Fruit fly (Drosophila melanogaster) whole organism, embryonic: Measurements from ENCODE around the gene eco.

Experiments
- Blimp-1 ChIP-seq: fragments of 200-800 bp; sonication (Bioruptor generic); optimal IDR thresholded peaks from 3 replicates; lab custom pipeline; 2018; ENCODE audit warnings: missing biosample characterization, missing genetic modification characterization, mild to moderate bottlenecking, moderate library complexity, missing genetic modification reagents
- CG10979 ChIP-seq: fragments of 200-800 bp; sonication (Bioruptor generic); optimal IDR thresholded peaks from 2 replicates; lab custom pipeline; 2018; ENCODE audit warnings: missing biosample characterization, mild to moderate bottlenecking, missing genetic modification characterization, moderate library complexity
- CG12299 ChIP-seq: fragments of 200-800 bp; sonication (Bioruptor generic); optimal IDR thresholded peaks from 2 replicates; lab custom pipeline; 2018; ENCODE audit warnings: missing biosample characterization, mild to moderate bottlenecking, missing genetic modification characterization
- CG1233 ChIP-seq: fragments of 200-800 bp; sonication (Bioruptor generic); optimal IDR thresholded peaks from 4 replicates; lab custom pipeline; 2018; ENCODE audit warnings: missing biosample characterization, mild to moderate bottlenecking, missing genetic modification characterization
- CG14441 ChIP-seq: fragments of 200-800 bp; sonication (Bioruptor generic); IDR thresholded peaks from 2 replicates; pipeline ENCODE4 v1.3.6; 2022; ENCODE audit warnings: missing biosample characterization, missing genetic modification characterization
- CG16779 ChIP-seq: fragments of 200-800 bp; sonication (Bioruptor generic); IDR thresholded peaks from 2 replicates; pipeline ENCODE4 v1.3.6; 2022; ENCODE audit warnings: missing biosample characterization, missing genetic modification characterization
- CG17186 ChIP-seq: fragments of 200-800 bp; sonication (Bioruptor generic); optimal IDR thresholded peaks from 3 replicates; lab custom pipeline; 2017; ENCODE audit warnings: missing biosample characterization, missing genetic modification reagents, missing genetic modification characterization
- CG17359 ChIP-seq: fragments of 200-800 bp; sonication (Bioruptor generic); optimal IDR thresholded peaks from 3 replicates; lab custom pipeline; 2018; ENCODE audit warnings: missing biosample characterization, mild to moderate bottlenecking, missing genetic modification characterization, moderate library complexity
- CG17361 ChIP-seq: fragments of 200-800 bp; sonication (Bioruptor generic); IDR thresholded peaks from 3 replicates; pipeline ENCODE4 v1.3.6; 2022; ENCODE audit warnings: missing biosample characterization, missing genetic modification characterization
- CG18476 ChIP-seq: fragments of 200-800 bp; sonication (Bioruptor generic); optimal IDR thresholded peaks from 2 replicates; lab custom pipeline; 2016; ENCODE audit warnings: missing biosample characterization, mild to moderate bottlenecking, missing genetic modification characterization
- CG2120 ChIP-seq: fragments of 200-800 bp; sonication (Bioruptor generic); optimal IDR thresholded peaks from 3 replicates; lab custom pipeline; 2016; ENCODE audit warnings: missing biosample characterization, missing genetic modification characterization
- CG2199 ChIP-seq: fragments of 200-800 bp; sonication (Bioruptor generic); IDR thresholded peaks from 3 replicates; pipeline ENCODE4 v1.3.6; 2022; ENCODE audit warnings: missing biosample characterization, missing genetic modification characterization
- CG2678 ChIP-seq: fragments of 200-800 bp; sonication (Bioruptor generic); optimal IDR thresholded peaks from 3 replicates; lab custom pipeline; 2019; ENCODE audit warnings: missing biosample characterization, mild to moderate bottlenecking, missing genetic modification characterization, moderate library complexity
- CG30403 ChIP-seq: fragments of 200-800 bp; sonication (Bioruptor generic); optimal IDR thresholded peaks from 3 replicates; lab custom pipeline; 2016; ENCODE audit warnings: missing biosample characterization, missing genetic modification characterization
- CG33557 ChIP-seq: fragments of 200-800 bp; sonication (Bioruptor generic); optimal IDR thresholded peaks from 2 replicates; lab custom pipeline; 2019; ENCODE audit warnings: missing biosample characterization, mild to moderate bottlenecking, missing genetic modification characterization, moderate library complexity
- CG4820 ChIP-seq: fragments of 200-800 bp; sonication (Bioruptor generic); optimal IDR thresholded peaks from 3 replicates; lab custom pipeline; 2016; ENCODE audit warnings: missing biosample characterization, missing genetic modification characterization
- CG5180 ChIP-seq: fragments of 200-800 bp; sonication (Bioruptor generic); optimal IDR thresholded peaks from 3 replicates; lab custom pipeline; 2017; ENCODE audit warnings: missing biosample characterization, missing genetic modification characterization, mild to moderate bottlenecking, moderate library complexity, missing genetic modification reagents
- CG6254 ChIP-seq: fragments of 200-800 bp; sonication (Bioruptor generic); optimal IDR thresholded peaks from 3 replicates; lab custom pipeline; 2017; ENCODE audit warnings: mild to moderate bottlenecking, missing biosample characterization, missing genetic modification reagents, missing genetic modification characterization
- CG6854 ChIP-seq: fragments of 200-800 bp; sonication (Bioruptor generic); optimal IDR thresholded peaks from 3 replicates; lab custom pipeline; 2017; ENCODE audit warnings: missing biosample characterization, mild to moderate bottlenecking, missing genetic modification characterization
- CG8290 ChIP-seq, 3 experiments: fragments of 200-800 bp; sonication (Bioruptor generic); optimal IDR thresholded peaks; 2 replicates each; lab custom pipeline; 2016 to 2019; ENCODE audit warnings: missing biosample characterization in 3 of 3, missing genetic modification characterization in 3 of 3, mild to moderate bottlenecking in 2 of 3, moderate library complexity in 1 of 3
- CG8388 ChIP-seq: fragments of 200-800 bp; sonication (Bioruptor generic); optimal IDR thresholded peaks from 2 replicates; lab custom pipeline; 2019; ENCODE audit warnings: missing biosample characterization, mild to moderate bottlenecking, missing genetic modification characterization, moderate library complexity
- CTCF ChIP-seq: fragments of 200-800 bp; sonication (Bioruptor generic); optimal IDR thresholded peaks from 2 replicates; lab custom pipeline; 2017; ENCODE audit warnings: missing biosample characterization, mild to moderate bottlenecking, missing genetic modification characterization, moderate library complexity
- CkIIα-i1 ChIP-seq: fragments of 200-800 bp; sonication (Bioruptor generic); IDR thresholded peaks from 2 replicates; pipeline ENCODE4 v1.3.6; 2022; ENCODE audit warnings: missing biosample characterization, missing genetic modification characterization
- Deaf1 ChIP-seq: fragments of 200-800 bp; optimal IDR thresholded peaks from 3 replicates; lab custom pipeline; 2019; ENCODE audit warnings: missing biosample characterization, mild to moderate bottlenecking, missing genetic modification characterization, moderate library complexity
- Fer1 ChIP-seq: fragments of 200-800 bp; sonication (Bioruptor generic); optimal IDR thresholded peaks from 2 replicates; lab custom pipeline; 2017; ENCODE audit warnings: missing biosample characterization, mild to moderate bottlenecking, missing genetic modification characterization
- GATAe ChIP-seq: fragments of 200-800 bp; sonication (Bioruptor generic); conservative IDR thresholded peaks from 2 replicates; pipeline ENCODE4 v1.3.6; 2022; ENCODE audit warnings: missing biosample characterization, missing genetic modification characterization
- HHEX ChIP-seq: fragments of 200-800 bp; sonication (Bioruptor generic); optimal IDR thresholded peaks from 3 replicates; lab custom pipeline; 2017; ENCODE audit warnings: missing biosample characterization, mild to moderate bottlenecking, missing genetic modification characterization, missing genetic modification reagents
- Hey ChIP-seq: fragments of 200-800 bp; sonication (Bioruptor generic); optimal IDR thresholded peaks from 3 replicates; lab custom pipeline; 2018; ENCODE audit warnings: missing biosample characterization, mild to moderate bottlenecking, missing genetic modification characterization
- Kr ChIP-seq: fragments of 200-800 bp; sonication (Bioruptor generic); optimal IDR thresholded peaks from 2 replicates; lab custom pipeline; 2017; ENCODE audit warnings: missing biosample characterization, mild to moderate bottlenecking, missing genetic modification characterization
- Max ChIP-seq: fragments of 200-800 bp; sonication (Bioruptor generic); optimal IDR thresholded peaks from 2 replicates; lab custom pipeline; 2016; ENCODE audit warnings: missing biosample characterization, mild to moderate bottlenecking, missing genetic modification characterization
- Med ChIP-seq: fragments of 200-800 bp; sonication (Bioruptor generic); peaks from one replicate; lab custom pipeline; 2016; ENCODE audit warnings: missing biosample characterization, missing genetic modification characterization, mild to moderate bottlenecking, inconsistent platforms, moderate library complexity
- NfI ChIP-seq: fragments of 200-800 bp; sonication (Bioruptor generic); optimal IDR thresholded peaks from 3 replicates; lab custom pipeline; 2018; ENCODE audit warnings: missing biosample characterization, mild to moderate bottlenecking, missing genetic modification characterization, moderate library complexity
- Side ChIP-seq: fragments of 200-800 bp; sonication (Bioruptor generic); optimal IDR thresholded peaks from 2 replicates; lab custom pipeline; 2016; ENCODE audit warnings: missing biosample characterization, missing genetic modification characterization
- Taf1 ChIP-seq: fragments of 200-800 bp; sonication (Bioruptor generic); IDR thresholded peaks from 2 replicates; pipeline ENCODE4 v1.3.6; 2022; ENCODE audit warnings: missing biosample characterization, missing genetic modification characterization
- Usf ChIP-seq: fragments of 200-800 bp; sonication (Bioruptor generic); optimal IDR thresholded peaks from 2 replicates; lab custom pipeline; 2017; ENCODE audit warnings: missing genotype, missing biosample characterization, missing genetic modification characterization
- al ChIP-seq: fragments of 200-800 bp; sonication (Bioruptor generic); IDR thresholded peaks from 2 replicates; pipeline ENCODE4 v1.3.6; 2022; ENCODE audit warnings: missing biosample characterization, missing genetic modification characterization
- chif ChIP-seq, 2 experiments: fragments of 200-800 bp; sonication (Bioruptor generic); optimal IDR thresholded peaks; 3 replicates each; lab custom pipeline; 2016; ENCODE audit warnings: missing biosample characterization in 2 of 2, missing genetic modification characterization in 2 of 2
- chn ChIP-seq: fragments of 200-800 bp; sonication (Bioruptor generic); optimal IDR thresholded peaks from 2 replicates; lab custom pipeline; 2016; ENCODE audit warnings: missing biosample characterization, missing genetic modification characterization
- dan ChIP-seq: fragments of 200-800 bp; sonication (Bioruptor generic); IDR thresholded peaks from 2 replicates; pipeline ENCODE4 v1.3.6; 2022; ENCODE audit warnings: missing biosample characterization, missing genetic modification characterization
- ftz-f1 ChIP-seq: fragments of 200-800 bp; sonication (Bioruptor generic); optimal IDR thresholded peaks from 2 replicates; lab custom pipeline; 2016; ENCODE audit warnings: missing biosample characterization, missing genetic modification characterization
- grau ChIP-seq: fragments of 200-800 bp; optimal IDR thresholded peaks from 3 replicates; lab custom pipeline; 2019; ENCODE audit warnings: missing biosample characterization, mild to moderate bottlenecking, missing genetic modification characterization, moderate library complexity
- lab ChIP-seq: fragments of 200-800 bp; sonication (Bioruptor generic); optimal IDR thresholded peaks from 3 replicates; lab custom pipeline; 2017; ENCODE audit warnings: missing biosample characterization, missing genetic modification characterization, mild to moderate bottlenecking, moderate library complexity, missing genetic modification reagents
- lilli ChIP-seq: fragments of 200-800 bp; sonication (Bioruptor generic); optimal IDR thresholded peaks from 3 replicates; lab custom pipeline; 2016; ENCODE audit warnings: missing biosample characterization, missing genetic modification characterization
- lov ChIP-seq, 2 experiments: fragments of 200-800 bp in 1 of 2; fragments of >200 bp in 1 of 2; sonication (Bioruptor generic) in 1 of 2; IDR thresholded peaks in 1 of 2; optimal IDR thresholded peaks in 1 of 2; 2 replicates in 1 of 2; 3 replicates in 1 of 2; pipeline versions ENCODE4 v1.3.6 to Lab custom; 2017 to 2022; ENCODE audit warnings: missing biosample characterization in 1 of 2, missing genetic modification characterization in 1 of 2
- maf-S ChIP-seq: fragments of 200-800 bp; sonication (Bioruptor generic); optimal IDR thresholded peaks from 2 replicates; lab custom pipeline; 2016; ENCODE audit warnings: missing biosample characterization, missing genetic modification characterization
- nerfin-2 ChIP-seq: fragments of 200-800 bp; sonication (Bioruptor generic); IDR thresholded peaks from 2 replicates; pipeline ENCODE4 v1.3.6; 2022; ENCODE audit warnings: missing biosample characterization, missing genetic modification characterization; ENCODE audit not compliant: partially characterized antibody
- pb ChIP-seq: fragments of 200-800 bp; sonication (Bioruptor generic); optimal IDR thresholded peaks from 3 replicates; lab custom pipeline; 2016; ENCODE audit warnings: missing biosample characterization, missing genetic modification characterization
- schlank ChIP-seq: fragments of 200-800 bp; sonication (Bioruptor generic); optimal IDR thresholded peaks from 2 replicates; lab custom pipeline; 2018; ENCODE audit warnings: missing biosample characterization, mild to moderate bottlenecking, missing genetic modification characterization
- sisA ChIP-seq: fragments of 200-800 bp; sonication (Bioruptor generic); IDR thresholded peaks from 2 replicates; pipeline ENCODE4 v1.3.6; 2022; ENCODE audit warnings: missing biosample characterization, missing genetic modification characterization
- tin ChIP-seq: fragments of 200-800 bp; sonication (Bioruptor generic); optimal IDR thresholded peaks from 3 replicates; lab custom pipeline; 2016; ENCODE audit warnings: missing biosample characterization, missing genetic modification characterization
- trem ChIP-seq: fragments of 200-800 bp; optimal IDR thresholded peaks from 3 replicates; lab custom pipeline; 2019; ENCODE audit warnings: missing biosample characterization, mild to moderate bottlenecking, missing genetic modification characterization, moderate library complexity

The eco gene

DNA sequence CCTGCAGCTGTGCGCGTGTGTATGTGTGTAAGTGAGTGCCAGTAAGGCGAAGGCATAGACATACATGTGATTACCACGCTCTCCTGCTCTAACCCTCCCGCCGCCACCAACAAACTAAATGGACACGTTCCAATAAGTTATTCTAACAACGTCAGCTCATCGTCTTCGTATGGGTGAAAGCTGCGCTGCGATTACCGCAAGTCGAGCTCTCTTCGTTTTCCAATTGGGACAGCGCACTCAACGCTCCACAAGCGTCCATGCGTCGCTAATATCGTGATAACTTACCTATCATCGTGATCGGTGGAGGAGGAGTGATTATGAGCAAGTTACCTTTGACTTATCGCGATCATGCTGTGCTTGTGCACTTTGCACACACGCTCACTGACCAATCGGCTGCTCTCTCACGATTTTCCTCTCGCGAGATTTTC, 22.0 kb upstream of the eco start (continued):
- no peak for TF ChIP-seq CG12299
- TF ChIP-seq Fer1 (GFP tag; lab: Kevin White, UChicago), result peak; percentile 18
- TF ChIP-seq CG8290 (GFP tag; optimal IDR thresholded peaks at IDR 0.05; lab: Kevin White, UChicago), result no peak
- TF ChIP-seq CG8290 (tag; optimal IDR thresholded peaks at IDR 0.05; lab: Kevin White, UChicago), result peak in 1 of 2 experiments; percentile 8
- TF ChIP-seq CTCF (GFP tag; lab: Kevin White, UChicago), result peak; percentile 60
- TF ChIP-seq lilli (GFP tag; lab: Kevin White, UChicago), result no peak
- TF ChIP-seq lov (optimal IDR thresholded peaks at IDR 0.05; lab: Kevin White, UChicago), result no peak
- TF ChIP-seq lov (GFP tag; IDR thresholded peaks at IDR 0.05; lab: Robert Waterston, UW), result 0 out of 3 replicates have a peak, but pooled peaks have one; percentile 42
- TF ChIP-seq al (GFP tag; lab: Robert Waterston, UW), result no peak
- TF ChIP-seq CG4820, result peak; percentile 98
- peak; percentile 33 for TF ChIP-seq trem
- no peak for TF ChIP-seq chn
- no peak for TF ChIP-seq sisA
- peak; percentile 83 for TF ChIP-seq CG2199 (GFP tag; lab: Robert Waterston, UW)
- TF ChIP-seq CG8388, result no peak
- no peak for TF ChIP-seq nerfin-2 (GFP tag; lab: Robert Waterston, UW)
- no peak for TF ChIP-seq Taf1 (GFP tag; lab: Robert Waterston, UW)
- no peak for TF ChIP-seq pb (GFP tag; lab: Kevin White, UChicago)
- no peak for TF ChIP-seq CG2120
- TF ChIP-seq maf-S (GFP tag; lab: Kevin White, UChicago), result no peak
- peak; percentile 33 for TF ChIP-seq Blimp-1 (GFP tag; lab: Kevin White, UChicago)
- TF ChIP-seq Deaf1 (tag; lab: Kevin White, UChicago), result peak; percentile 41
- peak; percentile 75 for TF ChIP-seq CG17359 (tag; lab: Kevin White, UChicago)
- peak; percentile 75 for TF ChIP-seq Med (GFP tag; lab: Kevin White, UChicago)
- TF ChIP-seq CG6854 (GFP tag; lab: Kevin White, UChicago), result no peak
- TF ChIP-seq CG17361 (GFP tag; lab: Robert Waterston, UW), result no peak
- TF ChIP-seq CG5180 (GFP tag; lab: Kevin White, UChicago), result no peak
- no peak for TF ChIP-seq HHEX (GFP tag; lab: Kevin White, UChicago)
- no peak for TF ChIP-seq schlank (tag; lab: Kevin White, UChicago)
- TF ChIP-seq CG16779 (GFP tag; lab: Robert Waterston, UW), result no peak
- TF ChIP-seq Hey (tag; lab: Kevin White, UChicago), result no peak
- no peak for TF ChIP-seq CG17186 (GFP tag; lab: Kevin White, UChicago)
- TF ChIP-seq CG18476, result no peak
- no peak for TF ChIP-seq Max (GFP tag; lab: Kevin White, UChicago)
- TF ChIP-seq tin (GFP tag; lab: Kevin White, UChicago), result no peak
- no peak for TF ChIP-seq grau (tag; lab: Kevin White, UChicago)
- TF ChIP-seq Usf (GFP tag; lab: Kevin White, UChicago), result no peak
- TF ChIP-seq CG2678 (tag; lab: Kevin White, UChicago), result peak; percentile 46
- no peak for TF ChIP-seq dan
- peak; percentile 13 for TF ChIP-seq CG30403 (GFP tag; lab: Kevin White, UChicago)
- TF ChIP-seq lab (GFP tag; lab: Kevin White, UChicago), result peak; percentile 77
- no peak for TF ChIP-seq ftz-f1
- TF ChIP-seq CG33557 (GFP tag; lab: Kevin White, UChicago), result no peak
- TF ChIP-seq Kr (GFP tag; lab: Kevin White, UChicago), result no peak
- TF ChIP-seq CkIIα-i1, result no peak
- TF ChIP-seq chif (GFP tag; optimal IDR thresholded peaks at IDR 0.05; lab: Kevin White, UChicago), result no peak
- no peak for TF ChIP-seq Side (GFP tag; lab: Kevin White, UChicago)
- TF ChIP-seq CG1233 (GFP tag; lab: Kevin White, UChicago), result no peak
- no peak for TF ChIP-seq CG6254
- no peak for TF ChIP-seq NfI
- no peak for TF ChIP-seq GATAe (GFP tag; lab: Robert Waterston, UW)
- peak; percentile 31; the same call in 1 of the 2 replicates for TF ChIP-seq CG14441 (GFP tag; lab: Robert Waterston, UW)
- TF ChIP-seq CG10979 (tag; lab: Kevin White, UChicago), result peak; percentile 0
